Worm (Caenorhabditis elegans) whole organism, L3 larva: ENCODE results near the gene Y116A8C.24.
A peak's percentile ranks its signal among the peaks of the same experiment; 100 is the strongest.

Source experiments
- R02D3.7 ChIP-seq: fragments of 150-350 bp; optimal IDR thresholded peaks from 2 replicates; lab custom pipeline; 2014; ENCODE audit warnings: missing biosample characterization, missing genetic modification characterization
- aly-2 ChIP-seq: fragments of 150-350 bp; optimal IDR thresholded peaks from 2 replicates; lab custom pipeline; 2014; ENCODE audit warnings: missing biosample characterization, missing genetic modification characterization
- ama-1 ChIP-seq: fragments of 150-350 bp; optimal IDR thresholded peaks from 2 replicates; lab custom pipeline; 2018
- ceh-28 ChIP-seq: fragments of 150-350 bp; optimal IDR thresholded peaks from 2 replicates; lab custom pipeline; 2014; ENCODE audit warnings: missing biosample characterization, missing genetic modification reagents, missing genetic modification characterization
- ceh-82 ChIP-seq: fragments of 150-350 bp; optimal IDR thresholded peaks from 2 replicates; lab custom pipeline; 2014; ENCODE audit warnings: missing biosample characterization, missing genetic modification characterization
- ceh-9 ChIP-seq: sonication (generic microtip); optimal IDR thresholded peaks from 2 replicates; lab custom pipeline; 2018; ENCODE audit warnings: missing biosample characterization, missing genetic modification characterization
- daf-12 ChIP-seq: fragments of 150-350 bp; optimal IDR thresholded peaks from 2 replicates; lab custom pipeline; 2014; ENCODE audit warnings: missing biosample characterization, missing genetic modification reagents, missing genetic modification characterization
- egl-5 ChIP-seq: fragments of 150-350 bp; optimal IDR thresholded peaks from 2 replicates; lab custom pipeline; 2017; ENCODE audit warnings: missing biosample characterization, missing genetic modification reagents, missing genetic modification characterization, inconsistent platforms
- elt-1 ChIP-seq: fragments of 150-350 bp; optimal IDR thresholded peaks from 2 replicates; lab custom pipeline; 2014; ENCODE audit warnings: missing biosample characterization, missing genetic modification characterization
- eor-1 ChIP-seq, 2 experiments: fragments of 150-350 bp; optimal IDR thresholded peaks; 2 replicates each; lab custom pipeline; 2014 to 2018; ENCODE audit warnings: missing biosample characterization in 2 of 2, missing genetic modification characterization in 2 of 2
- fkh-2 ChIP-seq: fragments of 150-350 bp; optimal IDR thresholded peaks from 2 replicates; lab custom pipeline; 2014; ENCODE audit warnings: missing biosample characterization, missing genetic modification reagents, missing genetic modification characterization
- hmg-11 ChIP-seq: sonication (generic microtip); optimal IDR thresholded peaks from 2 replicates; lab custom pipeline; 2016; ENCODE audit warnings: missing genetic modification characterization, missing compliant biosample characterization
- jun-1 ChIP-seq: fragments of 150-350 bp; optimal IDR thresholded peaks from 2 replicates; lab custom pipeline; 2014; ENCODE audit warnings: missing biosample characterization, missing genetic modification reagents, missing genetic modification characterization
- lsy-12 ChIP-seq: sonication (generic microtip); optimal IDR thresholded peaks from 2 replicates; lab custom pipeline; 2016; ENCODE audit warnings: mild to moderate bottlenecking, missing genetic modification characterization, missing compliant biosample characterization
- mdl-1 ChIP-seq: fragments of 150-350 bp; optimal IDR thresholded peaks from 2 replicates; lab custom pipeline; 2014; ENCODE audit warnings: missing biosample characterization, missing genetic modification characterization
- mml-1 ChIP-seq: fragments of 150-350 bp; sonication (generic microtip); optimal IDR thresholded peaks from 3 replicates; lab custom pipeline; 2014; ENCODE audit warnings: missing biosample characterization, missing genetic modification characterization
- nfya-1 ChIP-seq: sonication (generic microtip); optimal IDR thresholded peaks from 2 replicates; lab custom pipeline; 2017; ENCODE audit warnings: missing genetic modification characterization, mild to moderate bottlenecking, missing compliant biosample characterization, antibody characterized with exemption, moderate library complexity; ENCODE audit not compliant: insufficient read depth
- nhr-11 ChIP-seq: fragments of 150-350 bp; optimal IDR thresholded peaks from 2 replicates; lab custom pipeline; 2014; ENCODE audit warnings: missing biosample characterization, missing genetic modification characterization
- nhr-12 ChIP-seq: fragments of 150-350 bp; optimal IDR thresholded peaks from 2 replicates; lab custom pipeline; 2014; ENCODE audit warnings: missing biosample characterization, missing genetic modification characterization
- nhr-23 ChIP-seq: fragments of 150-350 bp; optimal IDR thresholded peaks from 2 replicates; lab custom pipeline; 2014; ENCODE audit warnings: missing biosample characterization, missing genetic modification reagents, missing genetic modification characterization
- nhr-237 ChIP-seq: fragments of 150-350 bp; optimal IDR thresholded peaks from 2 replicates; lab custom pipeline; 2014; ENCODE audit warnings: missing biosample characterization, missing genetic modification characterization
- nhr-28 ChIP-seq: fragments of 150-350 bp; optimal IDR thresholded peaks from 2 replicates; lab custom pipeline; 2014; ENCODE audit warnings: missing biosample characterization, missing genetic modification characterization
- nhr-43 ChIP-seq: sonication (generic microtip); optimal IDR thresholded peaks from 2 replicates; lab custom pipeline; 2016; ENCODE audit warnings: mild to moderate bottlenecking, missing genetic modification characterization, missing compliant biosample characterization; ENCODE audit not compliant: poor library complexity, severe bottlenecking
- nhr-67 ChIP-seq: fragments of 150-350 bp; optimal IDR thresholded peaks from 2 replicates; lab custom pipeline; 2014; ENCODE audit warnings: missing biosample characterization, missing genetic modification characterization
- nhr-77 ChIP-seq: fragments of 150-350 bp; optimal IDR thresholded peaks from 2 replicates; lab custom pipeline; 2014; ENCODE audit warnings: missing biosample characterization, missing genetic modification characterization
- sea-2 ChIP-seq: fragments of 150-350 bp; sonication (generic microtip); optimal IDR thresholded peaks from 4 replicates; lab custom pipeline; 2014; ENCODE audit warnings: missing biosample characterization, missing genetic modification reagents, missing genetic modification characterization
- skn-1 ChIP-seq: fragments of 150-350 bp; optimal IDR thresholded peaks from 2 replicates; lab custom pipeline; 2014; ENCODE audit warnings: missing biosample characterization, missing genetic modification characterization
- tbx-2 ChIP-seq: sonication (generic microtip); optimal IDR thresholded peaks from 2 replicates; lab custom pipeline; 2016; ENCODE audit warnings: mild to moderate bottlenecking, missing genetic modification characterization, missing compliant biosample characterization
- unc-39 ChIP-seq: sonication (generic microtip); optimal IDR thresholded peaks from 4 replicates; lab custom pipeline; 2017; ENCODE audit warnings: missing biosample characterization, missing genetic modification characterization
- zag-1 ChIP-seq: fragments of 150-350 bp; optimal IDR thresholded peaks from 2 replicates; lab custom pipeline; 2014; ENCODE audit warnings: missing biosample characterization, missing genetic modification characterization
- ztf-11 ChIP-seq: fragments of 150-350 bp; optimal IDR thresholded peaks from 2 replicates; lab custom pipeline; 2014; ENCODE audit warnings: missing biosample characterization, missing genetic modification characterization
- ztf-4 ChIP-seq: fragments of 150-350 bp; optimal IDR thresholded peaks from 2 replicates; lab custom pipeline; 2014; ENCODE audit warnings: missing biosample characterization, missing genetic modification characterization

Y116A8C.24 gene

ce11 chrIV:17110882-17111281 lies 40.2 kb upstream of the Y116A8C.24 start, which contains the start of gene sfa-1:
TSS of gene sfa-1 (minus strand) at chrIV:17110982.
- TF ChIP-seq unc-39 (no peak), nhr-12 (tag; lab: Kevin White, UChicago) (no peak), skn-1 (tag; lab: Kevin White, UChicago) (no peak), ztf-11 (tag; lab: Kevin White, UChicago) (no peak), nhr-43 (tag; lab: Kevin White, UChicago) (no peak), sea-2 (no peak)

DNA sequence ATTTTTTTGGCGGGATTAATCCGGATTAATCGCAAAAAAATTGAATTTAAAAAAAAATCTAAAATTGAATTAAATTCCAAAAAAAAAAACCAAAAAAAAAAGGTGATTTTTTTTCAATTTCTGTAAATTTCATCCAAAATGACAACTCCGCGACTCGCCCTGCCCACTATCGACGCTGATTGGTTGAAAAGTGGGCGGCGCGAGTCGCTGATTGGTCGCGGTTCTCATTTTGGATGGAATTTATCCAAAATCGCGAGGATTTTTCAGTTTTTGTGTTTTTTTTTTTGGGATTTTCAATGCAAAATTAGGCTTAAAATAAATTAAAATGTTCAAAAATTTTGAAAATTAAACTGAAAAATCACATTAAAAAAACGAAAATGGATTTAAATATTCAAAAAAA lies 38.7 kb upstream of the Y116A8C.24 start:
- TF ChIP-seq nfya-1 (tag; lab: Kevin White, UChicago) (peak; percentile 91), mml-1 (no peak), egl-5 (tag; lab: Kevin White, UChicago) (no peak), nhr-23 (tag; lab: Kevin White, UChicago) (no peak)

DNA sequence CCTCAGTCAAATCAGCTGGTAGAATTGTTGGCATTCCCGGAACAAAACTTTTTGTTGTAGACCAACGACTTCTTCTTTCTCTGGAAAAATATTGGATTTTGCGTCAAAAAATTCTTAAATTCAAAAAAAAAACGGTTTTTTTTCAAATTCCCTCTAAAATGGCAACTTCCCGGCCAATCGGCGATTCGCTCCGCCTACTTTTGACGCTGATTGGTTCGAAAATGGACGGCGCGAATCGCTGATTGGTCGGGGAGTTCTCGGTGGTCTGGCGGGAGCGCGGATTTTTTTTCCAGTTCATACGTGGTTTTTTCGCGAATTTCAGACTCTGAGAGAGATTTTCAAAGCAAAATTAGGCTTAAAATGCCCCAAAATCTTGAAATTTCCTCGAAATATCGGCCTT lies 38.1 kb upstream of the Y116A8C.24 start:
- no peak for TF ChIP-seq nhr-237
- no peak for TF ChIP-seq nhr-12 (tag; lab: Kevin White, UChicago)
- no peak for TF ChIP-seq R02D3.7 (tag; lab: Kevin White, UChicago)
- TF ChIP-seq ceh-28 (tag; lab: Kevin White, UChicago) = no peak
- peak; percentile 87 for TF ChIP-seq nfya-1 (tag; lab: Kevin White, UChicago)
- no peak for TF ChIP-seq egl-5 (tag; lab: Kevin White, UChicago)

- no peak for TF ChIP-seq hmg-11 (tag; lab: Kevin White, UChicago)
- no peak for TF ChIP-seq lsy-12 (tag; lab: Kevin White, UChicago)
- TF ChIP-seq aly-2 = no peak
- TF ChIP-seq eor-1 (tag; optimal IDR thresholded peaks at IDR 0.05; lab: Kevin White, UChicago) = no peak
- no peak for TF ChIP-seq jun-1 (tag; lab: Kevin White, UChicago)
- TF ChIP-seq ama-1 = no peak
- no peak for TF ChIP-seq egl-5 (tag; lab: Kevin White, UChicago)
- no peak for TF ChIP-seq ceh-82 (tag; lab: Kevin White, UChicago)
- no peak for TF ChIP-seq daf-12 (tag; lab: Kevin White, UChicago)
- no peak for TF ChIP-seq ceh-9 (tag; lab: Kevin White, UChicago)
- no peak for TF ChIP-seq ceh-28 (tag; lab: Kevin White, UChicago)
- TF ChIP-seq tbx-2 (tag; lab: Kevin White, UChicago) = no peak
- no peak for TF ChIP-seq mdl-1 (tag; lab: Kevin White, UChicago)
- no peak for TF ChIP-seq zag-1 (tag; lab: Kevin White, UChicago)
- no peak for TF ChIP-seq nhr-11 (tag; lab: Kevin White, UChicago)
- TF ChIP-seq nfya-1 (tag; lab: Kevin White, UChicago) = no peak
- no peak for TF ChIP-seq nhr-67 (tag; lab: Kevin White, UChicago)
- no peak for TF ChIP-seq mml-1
- TF ChIP-seq ztf-4 (tag; lab: Kevin White, UChicago) = no peak
These were observed 37.5 kb upstream of the Y116A8C.24 start for ce11 chrIV:17108200-17108599.

ce11 chrIV:17105578-17105977 lies 34.9 kb upstream of the Y116A8C.24 start:
- TF ChIP-seq mml-1 = no peak
- TF ChIP-seq egl-5 (tag; lab: Kevin White, UChicago) = no peak
- TF ChIP-seq nhr-11 (tag; lab: Kevin White, UChicago) = no peak

- TF ChIP-seq ceh-9 (tag; lab: Kevin White, UChicago) (no peak), nhr-11 (tag; lab: Kevin White, UChicago) (no peak), elt-1 (tag; lab: Kevin White, UChicago) (no peak), tbx-2 (tag; lab: Kevin White, UChicago) (no peak), ztf-4 (tag; lab: Kevin White, UChicago) (no peak), fkh-2 (tag; lab: Kevin White, UChicago) (no peak), nhr-77 (no peak), nfya-1 (tag; lab: Kevin White, UChicago) (peak; percentile 98), nhr-28 (tag; lab: Kevin White, UChicago) (no peak)
These were observed 33.6 kb upstream of the Y116A8C.24 start for ce11 chrIV:17104157-17104872.
